Worm (Caenorhabditis elegans): ENCODE data around the gene R74.2.

ce11 chrIII:4220864-4221263, 32.9 kb downstream of the R74.2 start:
- TF ChIP-seq ref-1 (GFP tag; conservative IDR thresholded peaks at IDR 0.05) (no peak), flt-1 (GFP tag; IDR thresholded peaks at IDR 0.05) (no peak)
